Fruit fly (Drosophila melanogaster) whole organism, embryonic: Measurements from ENCODE around the gene Nak.

ENCODE experiments used
- CG10366 ChIP-seq: fragments of 200-800 bp; sonication (Bioruptor generic); IDR thresholded peaks from 2 replicates; pipeline ENCODE4 v1.3.6; 2022; ENCODE audit warnings: missing biosample characterization, missing genetic modification characterization
- CG13424 ChIP-seq: fragments of 200-800 bp; sonication (Bioruptor generic); optimal IDR thresholded peaks from 2 replicates; lab custom pipeline; 2019; ENCODE audit warnings: missing biosample characterization, mild to moderate bottlenecking, missing genetic modification characterization, moderate library complexity
- CG13624 ChIP-seq: fragments of 200-800 bp; sonication (Bioruptor generic); optimal IDR thresholded peaks from 2 replicates; lab custom pipeline; 2016; ENCODE audit warnings: missing biosample characterization, missing genetic modification characterization
- CG14014 ChIP-seq: fragments of 200-800 bp; sonication (Bioruptor generic); IDR thresholded peaks from 2 replicates; pipeline ENCODE4 v1.3.6; 2022; ENCODE audit warnings: missing biosample characterization, missing genetic modification characterization
- CG14710 ChIP-seq: fragments of 200-800 bp; sonication (Bioruptor generic); optimal IDR thresholded peaks from 3 replicates; lab custom pipeline; 2019; ENCODE audit warnings: missing biosample characterization, mild to moderate bottlenecking, missing genetic modification characterization, moderate library complexity
- CG18011 ChIP-seq: fragments of 200-800 bp; sonication (Bioruptor generic); optimal IDR thresholded peaks from 2 replicates; lab custom pipeline; 2017; ENCODE audit warnings: missing biosample characterization, missing genetic modification characterization, mild to moderate bottlenecking, moderate library complexity, missing genotype
- CG18599 ChIP-seq: fragments of 200-800 bp; sonication (Bioruptor generic); optimal IDR thresholded peaks from 3 replicates; lab custom pipeline; 2017; ENCODE audit warnings: missing biosample characterization, missing genetic modification characterization, mild to moderate bottlenecking, moderate library complexity, missing genetic modification reagents
- CG33213 ChIP-seq: fragments of 200-800 bp; sonication (Bioruptor generic); optimal IDR thresholded peaks from 3 replicates; lab custom pipeline; 2016; ENCODE audit warnings: missing biosample characterization, missing genetic modification characterization
- CG43689 ChIP-seq: fragments of 200-800 bp; sonication (Bioruptor generic); IDR thresholded peaks from 2 replicates; pipeline ENCODE4 v1.3.6; 2022; ENCODE audit warnings: missing biosample characterization, missing genetic modification characterization
- CG4617 ChIP-seq: fragments of 200-800 bp; sonication (Bioruptor generic); optimal IDR thresholded peaks from 3 replicates; lab custom pipeline; 2016; ENCODE audit warnings: missing biosample characterization, missing genetic modification characterization, borderline replicate concordance
- CG6813 ChIP-seq: fragments of 200-800 bp; sonication (Bioruptor generic); optimal IDR thresholded peaks from 2 replicates; lab custom pipeline; 2017; ENCODE audit warnings: missing biosample characterization, missing genetic modification characterization, mild to moderate bottlenecking, moderate library complexity, missing genetic modification reagents
- CG7745 ChIP-seq: fragments of 200-800 bp; sonication (Bioruptor generic); optimal IDR thresholded peaks from 2 replicates; lab custom pipeline; 2018; ENCODE audit warnings: missing biosample characterization, mild to moderate bottlenecking, missing genetic modification characterization, moderate library complexity
- CG8359 ChIP-seq: fragments of 200-800 bp; sonication (Bioruptor generic); optimal IDR thresholded peaks from 2 replicates; lab custom pipeline; 2017; ENCODE audit warnings: missing biosample characterization, mild to moderate bottlenecking, missing genetic modification characterization, borderline replicate concordance
- CG9817 ChIP-seq: fragments of 200-800 bp; sonication (Bioruptor generic); optimal IDR thresholded peaks from 2 replicates; lab custom pipeline; 2018; ENCODE audit warnings: missing biosample characterization, mild to moderate bottlenecking, missing genetic modification characterization, moderate library complexity
- CTCF ChIP-seq: fragments of 200-800 bp; sonication (Bioruptor generic); optimal IDR thresholded peaks from 2 replicates; lab custom pipeline; 2017; ENCODE audit warnings: missing biosample characterization, mild to moderate bottlenecking, missing genetic modification characterization, moderate library complexity
- CkIIα-i1 ChIP-seq: fragments of 200-800 bp; sonication (Bioruptor generic); IDR thresholded peaks from 2 replicates; pipeline ENCODE4 v1.3.6; 2022; ENCODE audit warnings: missing biosample characterization, missing genetic modification characterization
- CoRest ChIP-seq: fragments of 200-800 bp; sonication (Bioruptor generic); optimal IDR thresholded peaks from 3 replicates; lab custom pipeline; 2018; ENCODE audit warnings: missing biosample characterization, mild to moderate bottlenecking, missing genetic modification characterization, moderate library complexity
- Doc2 ChIP-seq: fragments of 200-800 bp; sonication (Bioruptor generic); IDR thresholded peaks from 2 replicates; pipeline ENCODE4 v1.3.6; 2022; ENCODE audit warnings: missing biosample characterization, missing genetic modification characterization
- Fer1 ChIP-seq: fragments of 200-800 bp; sonication (Bioruptor generic); optimal IDR thresholded peaks from 2 replicates; lab custom pipeline; 2017; ENCODE audit warnings: missing biosample characterization, mild to moderate bottlenecking, missing genetic modification characterization
- Hmx ChIP-seq: fragments of 200-800 bp; sonication (Bioruptor generic); optimal IDR thresholded peaks from 2 replicates; lab custom pipeline; 2016; ENCODE audit warnings: missing biosample characterization, missing genetic modification characterization
- Hsf ChIP-seq: fragments of 200-800 bp; sonication (Bioruptor generic); optimal IDR thresholded peaks from 3 replicates; lab custom pipeline; 2016; ENCODE audit warnings: missing biosample characterization, missing genetic modification characterization
- NK7.1 ChIP-seq: fragments of 200-800 bp; sonication (Bioruptor generic); optimal IDR thresholded peaks from 3 replicates; lab custom pipeline; 2016; ENCODE audit warnings: missing biosample characterization, missing genetic modification characterization
- Neu2 ChIP-seq: fragments of 200-800 bp; sonication (Bioruptor generic); optimal IDR thresholded peaks from 3 replicates; lab custom pipeline; 2016; ENCODE audit warnings: missing biosample characterization, missing genetic modification characterization, borderline replicate concordance
- Ravus ChIP-seq: fragments of 200-800 bp; sonication (Bioruptor generic); IDR thresholded peaks from 2 replicates; pipeline ENCODE4 v1.3.6; 2022; ENCODE audit warnings: missing biosample characterization, missing genetic modification characterization
- Sry-β ChIP-seq: fragments of 200-800 bp; sonication (Bioruptor generic); optimal IDR thresholded peaks from 2 replicates; lab custom pipeline; 2018; ENCODE audit warnings: missing biosample characterization, mild to moderate bottlenecking, missing genetic modification characterization, moderate library complexity
- Sry-δ ChIP-seq: fragments of 200-800 bp; sonication (Bioruptor generic); optimal IDR thresholded peaks from 2 replicates; lab custom pipeline; 2016; ENCODE audit warnings: missing biosample characterization, missing genetic modification characterization
- amos ChIP-seq: fragments of 200-800 bp; sonication (Bioruptor generic); IDR thresholded peaks from 2 replicates; pipeline ENCODE4 v1.3.6; 2022; ENCODE audit warnings: missing biosample characterization, missing genetic modification characterization; ENCODE audit not compliant: partially characterized antibody
- cad ChIP-seq: fragments of >200 bp; optimal IDR thresholded peaks from 2 replicates; lab custom pipeline; 2017; ENCODE audit warnings: missing biosample characterization, missing genetic modification characterization
- crol ChIP-seq: fragments of 200-800 bp; sonication (Bioruptor generic); IDR thresholded peaks from 2 replicates; pipeline ENCODE4 v1.3.6; 2022; ENCODE audit warnings: missing biosample characterization, missing genetic modification characterization
- dmrt99B ChIP-seq: fragments of 200-800 bp; sonication (Bioruptor generic); optimal IDR thresholded peaks from 2 replicates; lab custom pipeline; 2018; ENCODE audit warnings: missing biosample characterization, mild to moderate bottlenecking, missing genetic modification characterization, moderate library complexity
- emc ChIP-seq: fragments of 200-800 bp; sonication (Bioruptor generic); optimal IDR thresholded peaks from 2 replicates; lab custom pipeline; 2016; ENCODE audit warnings: missing biosample characterization, missing genetic modification characterization
- esg ChIP-seq: fragments of 200-800 bp; sonication (Bioruptor generic); conservative IDR thresholded peaks from 2 replicates; pipeline ENCODE4 v1.3.6; 2022; ENCODE audit warnings: missing biosample characterization, missing genetic modification characterization
- exex ChIP-seq: fragments of 200-800 bp; sonication (Bioruptor generic); optimal IDR thresholded peaks from 4 replicates; lab custom pipeline; 2018; ENCODE audit warnings: missing biosample characterization, mild to moderate bottlenecking, missing genetic modification characterization, moderate library complexity
- fd64A ChIP-seq: fragments of 200-800 bp; sonication (Bioruptor generic); optimal IDR thresholded peaks from 3 replicates; lab custom pipeline; 2018; ENCODE audit warnings: missing biosample characterization, mild to moderate bottlenecking, missing genetic modification characterization
- gem ChIP-seq: fragments of 200-800 bp; sonication (Bioruptor generic); optimal IDR thresholded peaks from 2 replicates; lab custom pipeline; 2019; ENCODE audit warnings: missing biosample characterization, mild to moderate bottlenecking, missing genetic modification characterization, moderate library complexity
- inv ChIP-seq: fragments of 200-800 bp; sonication (Bioruptor generic); IDR thresholded peaks from 2 replicates; pipeline ENCODE4 v1.3.6; 2022; ENCODE audit warnings: missing biosample characterization, missing genetic modification characterization; ENCODE audit not compliant: partially characterized antibody
- lab ChIP-seq: fragments of 200-800 bp; sonication (Bioruptor generic); optimal IDR thresholded peaks from 3 replicates; lab custom pipeline; 2017; ENCODE audit warnings: missing biosample characterization, missing genetic modification characterization, mild to moderate bottlenecking, moderate library complexity, missing genetic modification reagents
- mld ChIP-seq: fragments of 200-800 bp; sonication (Bioruptor generic); IDR thresholded peaks from 3 replicates; pipeline ENCODE4 v1.3.6; 2022; ENCODE audit warnings: missing biosample characterization, missing genetic modification characterization; ENCODE audit not compliant: partially characterized antibody
- nerfin-2 ChIP-seq: fragments of 200-800 bp; sonication (Bioruptor generic); IDR thresholded peaks from 2 replicates; pipeline ENCODE4 v1.3.6; 2022; ENCODE audit warnings: missing biosample characterization, missing genetic modification characterization; ENCODE audit not compliant: partially characterized antibody
- p53 ChIP-seq: fragments of 200-800 bp; sonication (Bioruptor generic); optimal IDR thresholded peaks from 2 replicates; lab custom pipeline; 2016; ENCODE audit warnings: missing biosample characterization, missing genetic modification characterization
- sens-2 ChIP-seq: fragments of 200-800 bp; sonication (Bioruptor generic); IDR thresholded peaks from 2 replicates; pipeline ENCODE4 v1.3.6; 2022; ENCODE audit warnings: missing biosample characterization, missing genetic modification characterization
- seq ChIP-seq: fragments of 200-800 bp; sonication (Bioruptor generic); IDR thresholded peaks from 2 replicates; pipeline ENCODE4 v1.3.6; 2022; ENCODE audit warnings: missing biosample characterization, missing genetic modification characterization
- shn ChIP-seq: fragments of 200-800 bp; sonication (Bioruptor generic); optimal IDR thresholded peaks from 3 replicates; lab custom pipeline; 2016; ENCODE audit warnings: missing biosample characterization, missing genetic modification characterization
- sisA ChIP-seq: fragments of 200-800 bp; sonication (Bioruptor generic); IDR thresholded peaks from 2 replicates; pipeline ENCODE4 v1.3.6; 2022; ENCODE audit warnings: missing biosample characterization, missing genetic modification characterization
- sr ChIP-seq: fragments of 200-800 bp; sonication (Bioruptor generic); IDR thresholded peaks from 3 replicates; pipeline ENCODE4 v1.3.6; 2022; ENCODE audit warnings: missing biosample characterization, missing genetic modification characterization
- ssp ChIP-seq: fragments of 200-800 bp; sonication (Bioruptor generic); IDR thresholded peaks from 2 replicates; pipeline ENCODE4 v1.3.6; 2022; ENCODE audit warnings: missing biosample characterization, missing genetic modification characterization
- tup ChIP-seq: fragments of 200-800 bp; sonication (Bioruptor generic); optimal IDR thresholded peaks from 2 replicates; lab custom pipeline; 2016; ENCODE audit warnings: missing biosample characterization, mild to moderate bottlenecking, missing genetic modification characterization, moderate library complexity
- wek ChIP-seq: fragments of 200-800 bp; sonication (Bioruptor generic); optimal IDR thresholded peaks from 3 replicates; lab custom pipeline; 2018; ENCODE audit warnings: missing biosample characterization, mild to moderate bottlenecking, missing genetic modification characterization, moderate library complexity
- zf30C ChIP-seq: fragments of 200-800 bp; sonication (Bioruptor generic); optimal IDR thresholded peaks from 3 replicates; lab custom pipeline; 2018; ENCODE audit warnings: missing biosample characterization, mild to moderate bottlenecking, missing genetic modification characterization

The Nak gene

DNA sequence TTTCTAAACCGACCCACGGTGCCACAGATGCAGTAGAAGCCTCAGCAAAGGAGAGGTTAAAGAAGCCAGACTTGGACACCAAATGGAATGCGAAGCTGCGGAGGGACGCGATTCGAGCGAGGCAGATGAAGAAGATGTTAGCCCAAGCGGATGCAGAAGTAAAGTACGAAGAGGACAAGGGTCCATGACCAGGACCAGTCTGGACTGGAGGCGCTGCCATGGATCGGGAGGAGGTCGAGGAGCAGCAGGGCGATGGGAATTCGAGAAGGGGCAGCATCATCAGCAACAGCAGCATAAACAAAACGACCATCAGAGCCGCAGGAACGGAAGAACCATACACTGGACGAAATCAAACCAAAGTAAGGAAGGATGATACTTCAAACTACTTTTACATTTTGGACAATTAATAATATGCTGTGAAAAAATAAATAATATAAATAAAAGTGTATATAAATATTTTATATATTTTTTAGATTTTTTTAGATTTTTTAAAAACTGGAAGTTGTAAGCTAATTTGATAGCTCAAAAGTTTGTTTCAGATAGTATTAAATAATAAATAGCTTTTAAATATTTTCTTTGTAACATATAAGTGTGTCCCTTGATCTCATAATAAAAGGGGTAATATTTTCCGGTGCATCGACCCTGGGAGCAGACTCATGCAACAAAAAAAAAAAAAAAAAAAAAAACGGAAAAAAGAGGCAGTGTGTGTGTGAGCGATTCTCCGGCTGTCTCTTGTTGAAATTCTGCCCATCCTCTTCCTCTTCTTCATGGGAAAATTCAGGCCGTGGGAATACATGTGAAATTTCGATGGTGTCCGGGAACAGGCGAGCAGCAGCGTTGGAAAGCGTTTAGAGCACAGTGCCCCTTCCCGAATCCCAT is 21.7 kb downstream of the Nak start (continued):
- TF ChIP-seq CG10366 (GFP tag; lab: Robert Waterston, UW) (no peak), amos (GFP tag; lab: Robert Waterston, UW) (no peak), CG14014 (GFP tag; lab: Robert Waterston, UW) (0 out of 2 replicates have a peak, but pooled peaks have one; percentile 29), sisA (GFP tag; lab: Robert Waterston, UW) (no peak), zf30C (GFP tag; lab: Kevin White, UChicago) (peak; percentile 63), p53 (no peak), nerfin-2 (no peak), Hmx (GFP tag; lab: Kevin White, UChicago) (no peak), NK7.1 (GFP tag; lab: Kevin White, UChicago) (no peak), inv (GFP tag; lab: Robert Waterston, UW) (no peak), Doc2 (GFP tag; lab: Robert Waterston, UW) (no peak), gem (tag; lab: Kevin White, UChicago) (peak; percentile 78), CG13624 (no peak), CG8359 (GFP tag; lab: Kevin White, UChicago) (no peak), CG33213 (GFP tag; lab: Kevin White, UChicago) (no peak), sr (no peak), lab (GFP tag; lab: Kevin White, UChicago) (no peak), Hsf (GFP tag; lab: Kevin White, UChicago) (no peak), wek (no peak), CG18599 (GFP tag; lab: Kevin White, UChicago) (no peak), cad (GFP tag; lab: Kevin White, UChicago) (no peak), shn (GFP tag; lab: Kevin White, UChicago) (no peak), esg (GFP tag; lab: Robert Waterston, UW) (no peak), sens-2 (GFP tag; lab: Robert Waterston, UW) (no peak), dmrt99B (tag; lab: Kevin White, UChicago) (peak; percentile 8), CG43689 (no peak), exex (no peak), CG7745 (tag; lab: Kevin White, UChicago) (no peak), CkIIα-i1 (no peak), CG18011 (no peak), Sry-δ (no peak), Sry-β (GFP tag; lab: Kevin White, UChicago) (no peak), Fer1 (GFP tag; lab: Kevin White, UChicago) (no peak), seq (GFP tag; lab: Robert Waterston, UW) (no peak), CG13424 (peak; percentile 23), fd64A (GFP tag; lab: Kevin White, UChicago) (no peak), mld (GFP tag; lab: Robert Waterston, UW) (no peak), crol (GFP tag; lab: Robert Waterston, UW) (no peak), CG14710 (peak; percentile 64), CG4617 (no peak), CTCF (GFP tag; lab: Kevin White, UChicago) (no peak), tup (GFP tag; lab: Kevin White, UChicago) (no peak), ssp (GFP tag; lab: Robert Waterston, UW) (no peak), CoRest (tag; lab: Kevin White, UChicago) (no peak), CG9817 (tag; lab: Kevin White, UChicago) (no peak), Neu2 (GFP tag; lab: Kevin White, UChicago) (no peak), CG6813 (GFP tag; lab: Kevin White, UChicago) (no peak), emc (GFP tag; lab: Kevin White, UChicago) (no peak), Ravus (GFP tag; lab: Robert Waterston, UW) (no peak)
